Worm (Caenorhabditis elegans) whole organism, late embryonic: ENCODE measurements around the gene itr-1.

Experiments
- C08G9.2 ChIP-seq: sonication (generic microtip); optimal IDR thresholded peaks from 2 replicates; lab custom pipeline; 2016; ENCODE audit warnings: mild to moderate bottlenecking, missing genetic modification characterization, moderate library complexity, missing compliant biosample characterization
- F13H6.1 ChIP-seq: sonication (generic microtip); optimal IDR thresholded peaks from 2 replicates; lab custom pipeline; 2016; ENCODE audit warnings: missing genetic modification characterization, missing compliant biosample characterization
- T23F11.4 ChIP-seq: fragments of 200-800 bp; sonication (Bioruptor generic); optimal IDR thresholded peaks from 2 replicates; lab custom pipeline; 2018; ENCODE audit warnings: mild to moderate bottlenecking, missing genetic modification characterization, missing compliant biosample characterization
- Y22D7AL.16 ChIP-seq: sonication (generic microtip); optimal IDR thresholded peaks from 2 replicates; lab custom pipeline; 2016; ENCODE audit warnings: missing genetic modification characterization, missing compliant biosample characterization
- ahr-1 ChIP-seq: sonication (generic microtip); optimal IDR thresholded peaks from 2 replicates; lab custom pipeline; 2016; ENCODE audit warnings: missing genetic modification characterization, missing compliant biosample characterization
- ama-1 ChIP-seq: fragments of 150-350 bp; optimal IDR thresholded peaks from 2 replicates; lab custom pipeline; 2014
- ceh-14 ChIP-seq: sonication (generic microtip); optimal IDR thresholded peaks from 2 replicates; lab custom pipeline; 2016; ENCODE audit warnings: missing genotype, missing genetic modification characterization, missing compliant biosample characterization
- ceh-18 ChIP-seq: sonication (generic microtip); optimal IDR thresholded peaks from 2 replicates; lab custom pipeline; 2016; ENCODE audit warnings: missing genetic modification characterization, missing compliant biosample characterization
- ceh-2 ChIP-seq: sonication (generic microtip); optimal IDR thresholded peaks from 2 replicates; lab custom pipeline; 2016; ENCODE audit warnings: missing genotype, missing genetic modification characterization, missing compliant biosample characterization
- ceh-22 ChIP-seq: sonication (generic microtip); optimal IDR thresholded peaks from 2 replicates; lab custom pipeline; 2017; ENCODE audit warnings: missing biosample characterization, missing genetic modification characterization
- ceh-30 ChIP-seq: fragments of 150-350 bp; optimal IDR thresholded peaks from 2 replicates; lab custom pipeline; 2014; ENCODE audit warnings: missing biosample characterization, missing genetic modification characterization
- ceh-34 ChIP-seq: sonication (generic microtip); optimal IDR thresholded peaks from 2 replicates; lab custom pipeline; 2016; ENCODE audit warnings: mild to moderate bottlenecking, missing genetic modification characterization, missing compliant biosample characterization
- ceh-45 ChIP-seq: fragments of 200-800 bp; sonication (Bioruptor generic); IDR thresholded peaks from 2 replicates; pipeline ENCODE4 v1.3.6; 2022; ENCODE audit warnings: missing genetic modification reagents, missing genetic modification characterization, missing compliant biosample characterization
- ceh-6 ChIP-seq: fragments of 200-800 bp; sonication (Bioruptor generic); optimal IDR thresholded peaks from 2 replicates; lab custom pipeline; 2018; ENCODE audit warnings: mild to moderate bottlenecking, missing genetic modification characterization, missing compliant biosample characterization
- che-1 ChIP-seq: sonication (generic microtip); optimal IDR thresholded peaks from 2 replicates; lab custom pipeline; 2016; ENCODE audit warnings: mild to moderate bottlenecking, missing genetic modification characterization, missing compliant biosample characterization
- elt-2 ChIP-seq: sonication (generic microtip); optimal IDR thresholded peaks from 2 replicates; lab custom pipeline; 2016; ENCODE audit warnings: missing genetic modification reagents, missing genetic modification characterization, missing compliant biosample characterization
- eyg-1 ChIP-seq: sonication (generic microtip); optimal IDR thresholded peaks from 2 replicates; lab custom pipeline; 2016; ENCODE audit warnings: missing genotype, missing genetic modification characterization, missing compliant biosample characterization
- gmeb-2 ChIP-seq: sonication (generic microtip); optimal IDR thresholded peaks from 2 replicates; lab custom pipeline; 2016; ENCODE audit warnings: missing genetic modification characterization, inconsistent platforms, missing compliant biosample characterization
- hlh-15 ChIP-seq: sonication (generic microtip); optimal IDR thresholded peaks from 2 replicates; lab custom pipeline; 2016; ENCODE audit warnings: missing genetic modification characterization, missing compliant biosample characterization
- hlh-30 ChIP-seq: sonication (generic microtip); optimal IDR thresholded peaks from 2 replicates; lab custom pipeline; 2017; ENCODE audit warnings: antibody characterized with exemption, missing genetic modification characterization, missing compliant biosample characterization; ENCODE audit not compliant: insufficient read depth
- hlh-8 ChIP-seq: sonication (generic microtip); optimal IDR thresholded peaks from 2 replicates; lab custom pipeline; 2016; ENCODE audit warnings: missing genotype, missing genetic modification characterization, missing compliant biosample characterization
- mec-3 ChIP-seq: sonication (generic microtip); optimal IDR thresholded peaks from 2 replicates; lab custom pipeline; 2016; ENCODE audit warnings: borderline replicate concordance, missing genetic modification characterization, missing compliant biosample characterization
- nfya-1 ChIP-seq: sonication (generic microtip); optimal IDR thresholded peaks from 2 replicates; lab custom pipeline; 2017; ENCODE audit warnings: missing genetic modification characterization, mild to moderate bottlenecking, missing compliant biosample characterization, antibody characterized with exemption, moderate library complexity
- nhr-232 ChIP-seq: sonication (generic microtip); optimal IDR thresholded peaks from 2 replicates; lab custom pipeline; 2016; ENCODE audit warnings: missing genetic modification characterization, missing compliant biosample characterization
- odd-2 ChIP-seq: sonication (generic microtip); optimal IDR thresholded peaks from 2 replicates; lab custom pipeline; 2017; ENCODE audit warnings: antibody characterized with exemption, mild to moderate bottlenecking, missing genetic modification characterization, missing compliant biosample characterization
- pqm-1 ChIP-seq: sonication (generic microtip); optimal IDR thresholded peaks from 2 replicates; lab custom pipeline; 2016; ENCODE audit warnings: missing genetic modification characterization, missing compliant biosample characterization
- pros-1 ChIP-seq: fragments of 150-350 bp; optimal IDR thresholded peaks from 2 replicates; lab custom pipeline; 2014; ENCODE audit warnings: missing biosample characterization, missing genetic modification reagents, missing genetic modification characterization
- ref-2 ChIP-seq: sonication (generic microtip); optimal IDR thresholded peaks from 2 replicates; lab custom pipeline; 2016; ENCODE audit warnings: missing genetic modification characterization, missing compliant biosample characterization
- rnt-1 ChIP-seq: sonication (generic microtip); optimal IDR thresholded peaks from 2 replicates; lab custom pipeline; 2016; ENCODE audit warnings: missing genetic modification characterization, missing compliant biosample characterization
- sox-4 ChIP-seq: sonication (generic microtip); optimal IDR thresholded peaks from 2 replicates; lab custom pipeline; 2017; ENCODE audit warnings: mild to moderate bottlenecking, missing genetic modification characterization, inconsistent platforms, missing compliant biosample characterization
- syd-9 ChIP-seq: sonication (generic microtip); optimal IDR thresholded peaks from 2 replicates; lab custom pipeline; 2016; ENCODE audit warnings: mild to moderate bottlenecking, missing genetic modification characterization, moderate library complexity, missing compliant biosample characterization
- tbx-7 ChIP-seq: sonication (generic microtip); optimal IDR thresholded peaks from 2 replicates; lab custom pipeline; 2016; ENCODE audit warnings: missing genotype, missing genetic modification characterization, missing compliant biosample characterization
- unc-3 ChIP-seq, 2 experiments: fragments of 200-800 bp in 1 of 2; sonication (Bioruptor generic) in 1 of 2; sonication (generic microtip) in 1 of 2; conservative IDR thresholded peaks in 1 of 2; optimal IDR thresholded peaks in 1 of 2; 2 replicates each; pipeline versions ENCODE4 v1.3.6 to Lab custom; 2016 to 2022; ENCODE audit warnings: missing compliant biosample characterization in 2 of 2, missing genetic modification characterization in 2 of 2, missing genetic modification reagents in 1 of 2
- unc-42 ChIP-seq: sonication (generic microtip); optimal IDR thresholded peaks from 2 replicates; lab custom pipeline; 2016; ENCODE audit warnings: missing genotype, missing genetic modification characterization, missing compliant biosample characterization

Gene itr-1

DNA sequence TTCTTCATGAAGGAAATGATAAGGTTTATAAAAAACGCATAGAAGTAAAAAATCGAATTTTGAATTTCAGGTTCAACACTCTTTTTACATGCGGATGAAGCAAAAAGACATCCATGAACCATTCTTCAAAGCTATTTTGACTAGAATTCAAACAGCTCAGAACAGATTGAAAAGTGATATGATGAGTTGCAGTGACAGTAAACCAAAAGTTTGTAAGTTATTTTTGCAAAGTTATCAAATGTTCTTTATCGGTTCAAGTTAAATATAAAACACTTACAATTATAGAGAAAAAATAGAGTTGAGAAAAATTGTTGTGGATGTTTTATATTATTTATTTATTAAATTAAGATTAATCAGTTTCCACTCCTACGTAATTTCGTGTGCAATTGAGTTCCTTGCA lies 17.5 kb downstream of the itr-1 start:
- no peak for TF ChIP-seq mec-3 (tag; lab: Kevin White, UChicago)
- no peak for TF ChIP-seq pros-1 (tag; lab: Kevin White, UChicago)
- no peak for TF ChIP-seq F13H6.1 (tag; lab: Kevin White, UChicago)
- TF ChIP-seq pqm-1, result no peak
- no peak for TF ChIP-seq che-1 (tag; lab: Kevin White, UChicago)
- no peak for TF ChIP-seq ceh-34 (tag; lab: Kevin White, UChicago)

DNA sequence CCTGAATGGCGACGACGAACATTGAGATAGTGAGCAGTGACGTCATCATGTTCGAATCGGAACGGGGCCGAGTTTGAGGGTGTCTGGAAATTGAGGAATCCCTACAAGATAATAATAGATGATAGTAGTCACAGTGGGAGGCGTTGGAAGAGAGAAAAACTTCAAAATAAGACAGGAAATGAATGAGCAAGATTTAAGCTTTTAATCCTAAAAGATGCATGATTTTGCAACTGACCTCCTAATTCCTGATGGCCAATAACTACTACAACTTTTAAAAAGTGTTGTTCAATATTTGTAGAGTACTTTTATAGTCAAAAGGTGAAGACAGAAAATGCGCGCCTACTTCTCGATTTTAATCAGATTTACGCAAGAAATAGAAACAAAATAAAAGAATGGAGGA lies 23.3 kb downstream of the itr-1 start, which contains the start of gene flp-13:
Gene flp-13, minus strand, starts transcription at position 101 of the 400 bp plus-strand sequence.
- no peak for TF ChIP-seq syd-9
- no peak for TF ChIP-seq gmeb-2 (tag; lab: Kevin White, UChicago)
- TF ChIP-seq pros-1 (tag; lab: Kevin White, UChicago), result no peak
- TF ChIP-seq F13H6.1 (tag; lab: Kevin White, UChicago), result no peak
- TF ChIP-seq ceh-30 (tag; lab: Kevin White, UChicago), result no peak
- TF ChIP-seq nhr-232, result no peak
- TF ChIP-seq hlh-15 (tag; lab: Kevin White, UChicago), result no peak
- no peak for TF ChIP-seq sox-4 (tag; lab: Kevin White, UChicago)
- TF ChIP-seq ama-1 (lab: Kevin White, UChicago), result no peak
- TF ChIP-seq rnt-1 (tag; lab: Kevin White, UChicago), result no peak
- TF ChIP-seq ahr-1 (tag; lab: Kevin White, UChicago), result no peak
- TF ChIP-seq T23F11.4 (GFP tag; lab: Kevin White, UChicago), result no peak
- TF ChIP-seq hlh-30 (tag; lab: Kevin White, UChicago), result no peak
- TF ChIP-seq unc-3 (GFP tag; conservative IDR thresholded peaks at IDR 0.05; lab: Robert Waterston, UW), result no peak
- TF ChIP-seq unc-3 (tag; optimal IDR thresholded peaks at IDR 0.05; lab: Kevin White, UChicago), result no peak
- no peak for TF ChIP-seq ceh-18 (tag; lab: Kevin White, UChicago)
- TF ChIP-seq, all 69 proteins: peak for 0

DNA sequence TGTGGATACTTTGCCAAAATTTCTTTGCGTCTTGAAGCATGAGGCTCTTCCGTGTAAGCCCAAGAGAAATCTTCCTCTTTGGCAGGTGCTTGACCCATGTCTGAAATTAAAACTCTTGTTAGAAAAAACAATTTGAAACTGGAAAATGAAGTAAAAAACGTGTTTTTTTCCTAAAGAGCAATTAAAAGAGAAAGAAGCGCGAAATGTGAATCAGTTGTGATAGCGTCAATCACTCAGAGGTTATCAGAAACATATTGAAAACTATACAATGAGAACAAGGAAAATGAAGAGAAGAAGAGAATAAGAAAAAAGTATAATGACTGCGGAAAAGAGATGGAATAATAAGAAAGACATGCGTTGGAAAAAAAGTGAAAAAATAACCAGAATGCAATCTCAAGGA lies 31.8 kb downstream of the itr-1 start, which contains the start of gene F33D4.4:
Gene F33D4.4, minus strand, starts transcription at position 101 of the 400 bp plus-strand sequence.
- TF ChIP-seq hlh-8 (tag; lab: Kevin White, UChicago), result no peak
- TF ChIP-seq tbx-7 (tag; lab: Kevin White, UChicago), result no peak
- no peak for TF ChIP-seq ceh-45
- no peak for TF ChIP-seq odd-2
- TF ChIP-seq Y22D7AL.16 (tag; lab: Kevin White, UChicago), result no peak
- no peak for TF ChIP-seq eyg-1 (tag; lab: Kevin White, UChicago)
- no peak for TF ChIP-seq ceh-22 (tag; lab: Kevin White, UChicago)
- no peak for TF ChIP-seq ref-2 (tag; lab: Kevin White, UChicago)
- no peak for TF ChIP-seq ceh-2 (tag; lab: Kevin White, UChicago)
- no peak for TF ChIP-seq ceh-6 (GFP tag; lab: Kevin White, UChicago)
- TF ChIP-seq C08G9.2 (tag; lab: Kevin White, UChicago), result no peak
- no peak for TF ChIP-seq ahr-1 (tag; lab: Kevin White, UChicago)

DNA sequence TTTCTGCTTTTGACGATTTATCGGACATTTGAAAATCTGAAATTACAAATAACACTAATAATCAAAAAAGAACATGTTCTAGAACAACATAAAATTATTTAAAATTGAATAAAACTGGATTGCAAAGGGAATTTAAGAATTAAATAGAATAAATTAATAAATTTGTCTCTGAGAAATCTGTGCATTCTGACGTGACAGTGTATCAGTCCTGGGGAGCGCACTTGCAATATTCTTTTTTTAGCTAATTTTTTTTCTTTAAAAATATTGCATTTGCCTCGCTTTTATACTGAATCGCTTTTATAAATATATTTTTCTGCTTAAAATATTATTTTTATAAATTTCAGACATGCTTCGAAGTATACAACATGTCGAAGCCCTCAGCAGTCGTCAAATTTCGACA lies 34.7 kb downstream of the itr-1 start, which contains the start of the genes mrpl-1, emc-6 and mrps-24:
Gene mrpl-1, minus strand, starts transcription at position 1 of the 400 bp plus-strand sequence.
Gene emc-6, minus strand, starts transcription at position 36 of the 400 bp plus-strand sequence.
Gene mrps-24, plus strand, starts transcription at position 345 of the 400 bp plus-strand sequence.
- peak; percentile 24 for TF ChIP-seq nfya-1 (tag; lab: Kevin White, UChicago)
- TF ChIP-seq sox-4 (tag; lab: Kevin White, UChicago), result no peak
- peak; percentile 78 for TF ChIP-seq unc-42 (tag; lab: Kevin White, UChicago)

DNA sequence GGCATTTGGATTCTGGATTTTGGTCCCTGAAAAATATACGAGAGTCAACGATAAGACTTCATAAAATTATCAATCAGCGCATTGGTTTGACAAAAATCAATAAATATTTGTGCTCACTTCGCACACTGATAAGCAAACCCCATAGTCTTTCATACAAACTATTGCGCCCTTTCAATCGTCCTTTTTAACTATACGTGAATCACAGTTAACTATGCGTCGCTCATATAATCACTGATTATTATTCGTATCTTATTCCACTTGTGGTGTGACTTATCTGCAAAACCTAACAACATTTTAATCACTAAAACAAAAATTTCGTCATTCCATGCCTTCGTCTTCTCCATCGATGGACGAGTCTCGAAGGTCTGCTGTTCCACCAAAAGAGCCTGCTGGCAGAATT lies 35.9 kb downstream of the itr-1 start, which contains the start of gene nhr-8:
Gene nhr-8, plus strand, starts transcription at position 160 of the 400 bp plus-strand sequence.
- TF ChIP-seq elt-2 (peak; percentile 89), ceh-14 (tag; lab: Kevin White, UChicago) (no peak)
